Worm (Caenorhabditis elegans) whole organism, late embryonic: ENCODE measurements around the gene sgk-1.

Experiments
- ceh-18 ChIP-seq: sonication (generic microtip); optimal IDR thresholded peaks from 2 replicates; lab custom pipeline; 2016; ENCODE audit warnings: missing genetic modification characterization, missing compliant biosample characterization
- ceh-2 ChIP-seq: sonication (generic microtip); optimal IDR thresholded peaks from 2 replicates; lab custom pipeline; 2016; ENCODE audit warnings: missing genotype, missing genetic modification characterization, missing compliant biosample characterization
- tbx-7 ChIP-seq: sonication (generic microtip); optimal IDR thresholded peaks from 2 replicates; lab custom pipeline; 2016; ENCODE audit warnings: missing genotype, missing genetic modification characterization, missing compliant biosample characterization

- peak; percentile 49 for TF ChIP-seq tbx-7 (tag; lab: Kevin White, UChicago)
- peak; percentile 84 for TF ChIP-seq ceh-18
- peak; percentile 72 for TF ChIP-seq ceh-2 (tag; lab: Kevin White, UChicago)
Measured at ce11 chrX:16209660-16210059, 52.3 kb downstream of the sgk-1 start.
